Worm (Caenorhabditis elegans) whole organism, L1 larva: Measurements from ENCODE around the gene jtr-1.

ENCODE experiments used
- ceh-8 ChIP-seq: fragments of 200-800 bp; sonication (Bioruptor generic); optimal IDR thresholded peaks from 2 replicates; lab custom pipeline; 2018; ENCODE audit warnings: mild to moderate bottlenecking, missing genetic modification characterization, moderate library complexity, missing compliant biosample characterization
- ceh-82 ChIP-seq, 3 experiments: fragments of 150-350 bp in 1 of 3; sonication (generic microtip) in 2 of 3; optimal IDR thresholded peaks; 2 replicates each; lab custom pipeline; 2014 to 2017; ENCODE audit warnings: missing biosample characterization in 3 of 3, missing genetic modification characterization in 3 of 3
- mab-9 ChIP-seq: fragments of 200-800 bp; sonication (Bioruptor generic); IDR thresholded peaks from 2 replicates; pipeline ENCODE4 v1.3.6; 2022; ENCODE audit warnings: missing genetic modification reagents, missing genetic modification characterization, missing compliant biosample characterization
- mef-2 ChIP-seq: fragments of 150-350 bp; optimal IDR thresholded peaks from 2 replicates; lab custom pipeline; 2014; ENCODE audit warnings: missing biosample characterization, missing genetic modification characterization
- rnt-1 ChIP-seq: sonication (generic microtip); optimal IDR thresholded peaks from 2 replicates; lab custom pipeline; 2016; ENCODE audit warnings: mild to moderate bottlenecking, missing genetic modification characterization, moderate library complexity, missing compliant biosample characterization
- sptf-1 ChIP-seq: fragments of 150-350 bp; optimal IDR thresholded peaks from 2 replicates; lab custom pipeline; 2014; ENCODE audit warnings: missing biosample characterization, missing genetic modification characterization
- ztf-11 ChIP-seq, 2 experiments: sonication (generic microtip); optimal IDR thresholded peaks; 2 replicates each; lab custom pipeline; 2016 to 2017; ENCODE audit warnings: missing genetic modification characterization in 2 of 2, missing biosample characterization in 1 of 2, missing compliant biosample characterization in 1 of 2

DNA sequence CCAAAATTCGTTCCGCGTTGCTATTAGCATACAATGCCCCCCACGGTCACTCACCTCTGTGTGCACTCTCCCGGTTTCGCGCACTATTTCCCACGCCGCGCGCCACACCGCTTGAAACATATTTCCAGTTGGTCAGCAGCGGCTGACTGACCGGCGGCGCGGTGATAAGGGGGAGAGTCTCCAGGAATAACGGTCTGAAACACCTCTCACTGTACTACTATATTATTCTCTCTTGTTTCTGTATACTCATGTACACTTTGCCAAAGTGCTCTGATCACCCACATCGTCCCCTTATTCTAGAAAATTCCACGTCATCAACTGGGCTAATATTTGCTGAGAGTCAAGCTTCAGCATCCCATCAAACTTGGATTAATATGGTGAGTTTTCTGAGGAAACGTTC lies 34.8 kb upstream of the jtr-1 start, which contains the start of gene nhr-41:
- no peak for TF ChIP-seq ztf-11 (tag; optimal IDR thresholded peaks at IDR 0.05; lab: Kevin White, UChicago)
- TF ChIP-seq ceh-8 (GFP tag; lab: Kevin White, UChicago): no peak
- TF ChIP-seq mef-2: no peak
- TF ChIP-seq rnt-1: no peak
- no peak for TF ChIP-seq mab-9 (GFP tag; lab: Robert Waterston, UW)
- TF ChIP-seq ceh-82 (tag; optimal IDR thresholded peaks at IDR 0.05; lab: Kevin White, UChicago): no peak
- no peak for TF ChIP-seq sptf-1 (tag; lab: Kevin White, UChicago)
